Fruit fly (Drosophila melanogaster): Measurements from ENCODE around the gene Bcat.
A peak's percentile ranks its signal among the peaks of the same experiment; 100 is the strongest.

Bcat gene

DNA sequence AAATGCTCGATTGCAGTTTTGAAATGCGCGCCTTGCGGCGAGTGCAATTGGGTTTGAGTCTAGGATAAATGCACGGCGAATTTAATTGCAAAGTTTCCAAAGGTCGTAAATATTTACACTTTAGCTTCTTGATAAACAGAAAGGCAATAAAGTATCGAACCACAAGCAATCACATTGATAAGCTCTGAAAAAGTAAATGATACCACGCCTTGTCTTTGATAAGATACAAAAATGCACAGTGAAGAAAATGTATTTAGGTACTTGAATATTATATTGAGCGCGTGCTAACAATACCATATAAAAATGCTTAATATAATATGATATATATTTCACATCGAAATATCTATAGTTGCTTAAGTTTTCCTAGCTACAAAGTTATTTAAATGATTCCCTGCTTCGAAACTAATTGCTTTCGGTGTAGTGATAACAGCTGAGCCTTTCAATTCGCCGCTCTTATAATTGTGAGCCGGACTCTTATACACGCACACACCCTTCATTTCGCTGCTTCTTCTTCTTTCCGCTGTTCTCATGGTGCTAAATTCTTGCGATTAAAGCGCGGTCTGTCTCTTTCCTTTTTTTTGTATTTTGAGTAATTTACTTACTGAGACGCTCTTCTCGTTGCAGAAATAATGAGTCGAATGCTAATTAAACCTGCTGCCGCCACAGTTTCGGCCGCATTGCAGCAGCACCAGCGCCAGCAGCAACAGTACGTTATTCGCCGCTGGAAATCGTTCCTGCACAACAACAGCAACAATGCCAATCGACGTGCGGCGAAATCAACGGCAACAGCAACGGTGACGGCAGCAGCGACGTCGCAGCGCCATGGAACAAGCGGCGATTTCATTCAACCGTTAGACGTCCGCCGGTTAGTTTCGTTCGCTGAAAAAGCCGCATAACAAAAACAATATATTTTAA lies 23.2 kb upstream of the Bcat start (continued):
- TF ChIP-seq CG15336 (GFP tag; IDR thresholded peaks at IDR 0.05) (peak; percentile 86), CG6163 (GFP tag; IDR thresholded peaks at IDR 0.05) (peak; percentile 81), CG6276 (GFP tag; optimal IDR thresholded peaks at IDR 0.05) (peak; percentile 82), lz (GFP tag; optimal IDR thresholded peaks at IDR 0.05) (peak; percentile 83), Met (GFP tag; optimal IDR thresholded peaks at IDR 0.05) (peak; percentile 85), Eip93F (GFP tag; optimal IDR thresholded peaks at IDR 0.05) (peak; percentile 3), OdsH (GFP tag; optimal IDR thresholded peaks at IDR 0.05) (peak; percentile 88), Sox102F (GFP tag; optimal IDR thresholded peaks at IDR 0.05) (peak; percentile 84), Eip75B (GFP tag; optimal IDR thresholded peaks at IDR 0.05) (peak; percentile 61), Smox (GFP tag; optimal IDR thresholded peaks at IDR 0.05) (peak; percentile 88), Hr4 (GFP tag; optimal IDR thresholded peaks at IDR 0.05) (peak; percentile 50), CG6854 (GFP tag; optimal IDR thresholded peaks at IDR 0.05) (peak; percentile 79), fd59A (GFP tag; optimal IDR thresholded peaks at IDR 0.05) (peak; percentile 71), CG10669 (GFP tag; optimal IDR thresholded peaks at IDR 0.05) (peak; percentile 85), CG16779 (tag; optimal IDR thresholded peaks at IDR 0.05) (peak; percentile 55), CG7368 (GFP tag; optimal IDR thresholded peaks at IDR 0.05) (peak; percentile 82)

DNA sequence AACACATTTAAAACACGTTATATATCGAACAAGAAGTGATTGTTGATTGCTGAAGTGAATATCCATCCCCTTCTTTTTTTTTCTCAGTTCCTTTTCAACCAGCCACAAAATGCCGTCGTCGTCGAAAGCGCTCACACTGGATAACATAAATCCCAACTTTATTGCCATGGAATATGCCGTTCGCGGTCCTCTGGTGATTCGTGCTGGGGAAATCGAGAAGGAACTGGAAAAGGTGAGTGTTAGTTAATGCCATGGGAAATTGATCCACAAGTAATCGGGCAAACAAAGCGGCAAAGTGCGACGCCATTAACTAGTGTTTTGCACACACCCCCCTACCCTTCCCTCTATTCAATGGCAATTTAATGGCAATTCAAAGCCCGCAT lies 22.6 kb upstream of the Bcat start:
- TF ChIP-seq CG3032 (tag; optimal IDR thresholded peaks at IDR 0.05) (no peak), OdsH (GFP tag; optimal IDR thresholded peaks at IDR 0.05) (no peak), acj6 (GFP tag; optimal IDR thresholded peaks at IDR 0.05) (no peak), CG15336 (GFP tag; IDR thresholded peaks at IDR 0.05) (no peak), Sox102F (GFP tag; optimal IDR thresholded peaks at IDR 0.05) (no peak), CG3919 (GFP tag; optimal IDR thresholded peaks at IDR 0.05) (no peak), Eip78C (GFP tag) (no peak), Blimp-1 (GFP tag; optimal IDR thresholded peaks at IDR 0.05) (no peak), CG6276 (GFP tag; optimal IDR thresholded peaks at IDR 0.05) (no peak), topi (GFP tag; optimal IDR thresholded peaks at IDR 0.05) (no peak), eg (GFP tag; IDR thresholded peaks at IDR 0.05) (no peak), achi (GFP tag; optimal IDR thresholded peaks at IDR 0.05) (no peak), Hr39 (GFP tag; optimal IDR thresholded peaks at IDR 0.05) (no peak), vri (GFP tag; optimal IDR thresholded peaks at IDR 0.05) (no peak)

DNA sequence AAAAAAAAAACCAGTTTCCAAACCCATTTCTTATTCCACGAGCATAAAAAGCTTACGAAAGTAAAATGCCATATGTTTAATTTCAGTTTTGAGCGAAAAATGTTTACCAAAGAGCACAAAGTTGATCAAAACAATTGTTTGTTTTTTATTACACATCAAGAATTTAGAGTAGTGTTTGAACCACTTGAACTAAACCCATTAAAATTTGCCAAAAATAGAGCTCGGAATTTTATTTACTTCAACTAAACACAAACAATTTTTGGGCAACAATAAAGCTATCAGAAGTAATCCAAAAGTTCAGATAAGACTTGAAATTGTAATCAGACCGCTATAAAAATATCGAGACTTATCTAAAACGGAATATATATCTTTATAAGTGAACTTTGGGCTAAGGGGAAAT lies 21.7 kb upstream of the Bcat start:
- no peak for TF ChIP-seq CG34406 (GFP tag; optimal IDR thresholded peaks at IDR 0.05)
- TF ChIP-seq Blimp-1 (GFP tag; optimal IDR thresholded peaks at IDR 0.05): no peak
- no peak for TF ChIP-seq CG8119 (GFP tag; IDR thresholded peaks at IDR 0.05)
- no peak for TF ChIP-seq CG10631 (GFP tag; optimal IDR thresholded peaks at IDR 0.05)
- no peak for TF ChIP-seq Gug (GFP tag; IDR thresholded peaks at IDR 0.05)
- no peak for TF ChIP-seq CG11762 (GFP tag; optimal IDR thresholded peaks at IDR 0.05; ENCODE audit: insufficient read depth)
- no peak for TF ChIP-seq CG32006 (GFP tag; optimal IDR thresholded peaks at IDR 0.05)
- TF ChIP-seq Ets96B (tag; optimal IDR thresholded peaks at IDR 0.05): no peak
- no peak for TF ChIP-seq CG6808 (GFP tag; optimal IDR thresholded peaks at IDR 0.05)
- TF ChIP-seq Eip93F (GFP tag; optimal IDR thresholded peaks at IDR 0.05): no peak
- no peak for TF ChIP-seq svp (GFP tag)

DNA sequence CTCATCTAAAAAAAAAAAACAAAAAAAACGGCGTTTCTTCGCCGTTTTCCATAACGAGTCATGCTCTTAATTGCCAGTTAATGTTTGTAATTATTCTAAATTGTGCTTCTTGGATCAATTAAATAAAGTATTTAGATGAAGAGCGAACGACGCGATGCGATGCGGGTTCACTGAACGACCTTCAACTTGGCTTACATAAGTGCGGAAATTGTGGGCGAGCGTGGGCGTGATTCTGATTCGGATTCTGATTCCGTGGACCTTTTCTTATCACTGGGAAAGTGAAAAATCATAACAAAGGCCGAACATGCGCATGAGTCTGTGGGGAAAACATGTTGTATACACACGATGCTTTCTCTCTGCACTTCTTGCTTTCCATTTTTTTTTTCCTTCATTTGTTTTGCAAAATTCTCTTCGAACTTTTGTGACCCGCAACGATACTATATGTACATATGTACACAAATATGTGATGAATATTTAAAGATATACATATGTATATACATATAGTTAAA lies 21.2 kb upstream of the Bcat start:
- TF ChIP-seq fd85E (GFP tag; optimal IDR thresholded peaks at IDR 0.05): no peak
- TF ChIP-seq vri (GFP tag; optimal IDR thresholded peaks at IDR 0.05): peak; percentile 15
- peak; percentile 66 for TF ChIP-seq svp (GFP tag)
- peak; percentile 4 for TF ChIP-seq Eip78C (GFP tag)
